Fruit fly (Drosophila melanogaster) S2 (cell line): ENCODE results near the gene Cyp4ac2.
A peak's percentile ranks its signal among the peaks of the same experiment; 100 is the strongest.

ENCODE experiments used
- CG8478 ChIP-seq: fragments of >200 bp; optimal IDR thresholded peaks from 2 replicates; lab custom pipeline; 2018
- CTCF ChIP-seq, 2 experiments: fragments of >200 bp; optimal IDR thresholded peaks; 2 replicates each; lab custom pipeline; 2018

The Cyp4ac2 gene

dm6 chr2L:5251725-5252124 lies 14.5 kb upstream of the Cyp4ac2 start:
- TF ChIP-seq CTCF (optimal IDR thresholded peaks at IDR 0.05; lab: Kevin White, UChicago) (no peak), CG8478 (no peak)

dm6 chr2L:5252399-5253030 lies 13.7 kb upstream of the Cyp4ac2 start:
- TF ChIP-seq CTCF (optimal IDR thresholded peaks at IDR 0.05; lab: Kevin White, UChicago) (no peak), CG8478 (no peak)

dm6 chr2L:5254105-5254711 lies 12.0 kb upstream of the Cyp4ac2 start:
- TF ChIP-seq CTCF (optimal IDR thresholded peaks at IDR 0.05; lab: Kevin White, UChicago) (no peak), CG8478 (no peak)

dm6 chr2L:5256036-5256846 lies 10.0 kb upstream of the Cyp4ac2 start:
- TF ChIP-seq CTCF (optimal IDR thresholded peaks at IDR 0.05; lab: Kevin White, UChicago) = no peak

dm6 chr2L:5259076-5259843 lies 6.9 kb upstream of the Cyp4ac2 start:
- no peak for TF ChIP-seq CTCF (optimal IDR thresholded peaks at IDR 0.05; lab: Kevin White, UChicago)
- no peak for TF ChIP-seq CG8478

- no peak for TF ChIP-seq CTCF (optimal IDR thresholded peaks at IDR 0.05; lab: Kevin White, UChicago)
- no peak for TF ChIP-seq CG8478
These were observed 5.9 kb upstream of the Cyp4ac2 start for dm6 chr2L:5260267-5260666.

- no peak for TF ChIP-seq CG8478
- no peak for TF ChIP-seq CTCF (optimal IDR thresholded peaks at IDR 0.05; lab: Kevin White, UChicago)
These were observed 4.8 kb upstream of the Cyp4ac2 start for dm6 chr2L:5261223-5261984.

- no peak for TF ChIP-seq CTCF (optimal IDR thresholded peaks at IDR 0.05; lab: Kevin White, UChicago)
- TF ChIP-seq CG8478 = no peak
These were observed 2.7 kb upstream of the Cyp4ac2 start, which contains the start of gene Cyp4ac1 for dm6 chr2L:5263343-5264051. Gene Cyp4ac1 (plus strand): TSS chr2L:5264001.

- TF ChIP-seq CTCF (optimal IDR thresholded peaks at IDR 0.05; lab: Kevin White, UChicago) (no peak), CG8478 (no peak)
These were observed 2.0 kb upstream of the Cyp4ac2 start for dm6 chr2L:5264157-5264556.

- TF ChIP-seq CG8478 (no peak), CTCF (optimal IDR thresholded peaks at IDR 0.05; lab: Kevin White, UChicago) (no peak)
These were observed 2.0 kb downstream of the Cyp4ac2 start, which contains the start of gene Cyp4ac3 for dm6 chr2L:5268198-5268597. Gene Cyp4ac3 (plus strand): TSS chr2L:5268498.

- peak in 1 of 2 experiments; percentile 35 for TF ChIP-seq CTCF (optimal IDR thresholded peaks at IDR 0.05; lab: Kevin White, UChicago)
- TF ChIP-seq CG8478 = no peak
These were observed 4.3 kb downstream of the Cyp4ac2 start for dm6 chr2L:5270215-5271071.

dm6 chr2L:5271081-5271480 lies 4.9 kb downstream of the Cyp4ac2 start, which contains the start of gene tkv:
Gene tkv (minus strand): TSS chr2L:5271384.
- no peak for TF ChIP-seq CTCF (optimal IDR thresholded peaks at IDR 0.05; lab: Kevin White, UChicago)
- TF ChIP-seq CG8478 = no peak
